Worm (Caenorhabditis elegans): Measurements from ENCODE around the gene aat-1.

- TF ChIP-seq nhr-237 (tag; optimal IDR thresholded peaks at IDR 0.05): no peak
- TF ChIP-seq unc-62 (GFP tag; optimal IDR thresholded peaks at IDR 0.05): no peak
These were observed 41.7 kb upstream of the aat-1 start, which contains the start of gene degl-2 for ce11 chrIV:9643188-9643587.
